Fruit fly (Drosophila melanogaster): ENCODE results near the gene CG12607.

CG12607 gene

dm6 chr3L:4412974-4413373 lies 33.4 kb upstream of the CG12607 start:
- no peak for TF ChIP-seq CG8478 (optimal IDR thresholded peaks at IDR 0.05)
- TF ChIP-seq CTCF (optimal IDR thresholded peaks at IDR 0.05) = no peak

dm6 chr3L:4413800-4414446 lies 32.5 kb upstream of the CG12607 start:
- no peak for TF ChIP-seq CTCF (optimal IDR thresholded peaks at IDR 0.05)

dm6 chr3L:4414579-4414978 lies 31.8 kb upstream of the CG12607 start:
- TF ChIP-seq CTCF (optimal IDR thresholded peaks at IDR 0.05) = no peak
- TF ChIP-seq CG8478 (optimal IDR thresholded peaks at IDR 0.05) = no peak

- TF ChIP-seq CG8478 (optimal IDR thresholded peaks at IDR 0.05) (no peak), CTCF (optimal IDR thresholded peaks at IDR 0.05) (no peak)
Measured at dm6 chr3L:4415326-4416274, 30.8 kb upstream of the CG12607 start.

- TF ChIP-seq CTCF (optimal IDR thresholded peaks at IDR 0.05) = no peak
- TF ChIP-seq CG8478 (optimal IDR thresholded peaks at IDR 0.05) = no peak
Measured at dm6 chr3L:4417068-4417467, 29.3 kb upstream of the CG12607 start.

- no peak for TF ChIP-seq CTCF (optimal IDR thresholded peaks at IDR 0.05)
- TF ChIP-seq CG8478 (optimal IDR thresholded peaks at IDR 0.05) = no peak
Measured at dm6 chr3L:4417543-4417942, 28.8 kb upstream of the CG12607 start.

- TF ChIP-seq CTCF (optimal IDR thresholded peaks at IDR 0.05) = no peak
Measured at dm6 chr3L:4421362-4421761, 25.0 kb upstream of the CG12607 start, which contains the start of gene CG15020. TSS of gene CG15020 (plus strand) at chr3L:4421662.

- TF ChIP-seq CG8478 (optimal IDR thresholded peaks at IDR 0.05) = no peak
- no peak for TF ChIP-seq CTCF (optimal IDR thresholded peaks at IDR 0.05)
Measured at dm6 chr3L:4426581-4426980, 19.8 kb upstream of the CG12607 start.

dm6 chr3L:4428918-4429546 lies 17.3 kb upstream of the CG12607 start, which contains the start of gene nAChRbeta1:
TSS of gene nAChRbeta1 (plus strand) at chr3L:4429349.
- TF ChIP-seq CTCF (optimal IDR thresholded peaks at IDR 0.05) = no peak
- TF ChIP-seq CG8478 (optimal IDR thresholded peaks at IDR 0.05) = no peak

dm6 chr3L:4430331-4430730 lies 16.0 kb upstream of the CG12607 start:
- TF ChIP-seq CG8478 (optimal IDR thresholded peaks at IDR 0.05) (no peak), CTCF (optimal IDR thresholded peaks at IDR 0.05) (no peak)

- TF ChIP-seq CTCF (optimal IDR thresholded peaks at IDR 0.05) (no peak), CG8478 (optimal IDR thresholded peaks at IDR 0.05) (no peak)
Measured at dm6 chr3L:4431111-4431730, 15.2 kb upstream of the CG12607 start.

- TF ChIP-seq CTCF (optimal IDR thresholded peaks at IDR 0.05) (no peak), CG8478 (optimal IDR thresholded peaks at IDR 0.05) (no peak)
Measured at dm6 chr3L:4436421-4436820, 10.0 kb upstream of the CG12607 start, which contains the start of gene CG15021. TSS of gene CG15021 (plus strand) at chr3L:4436721.

- TF ChIP-seq CTCF (optimal IDR thresholded peaks at IDR 0.05) = no peak
- TF ChIP-seq CG8478 (optimal IDR thresholded peaks at IDR 0.05) = no peak
Measured at dm6 chr3L:4440153-4440552, 6.2 kb upstream of the CG12607 start.

dm6 chr3L:4442168-4442567 lies 4.2 kb upstream of the CG12607 start:
- no peak for TF ChIP-seq CG8478 (optimal IDR thresholded peaks at IDR 0.05)
- TF ChIP-seq CTCF (optimal IDR thresholded peaks at IDR 0.05) = no peak

dm6 chr3L:4445824-4446223 lies 549 bp upstream of the CG12607 start:
- TF ChIP-seq CTCF (optimal IDR thresholded peaks at IDR 0.05) (no peak), CG8478 (optimal IDR thresholded peaks at IDR 0.05) (no peak)

Data from S2 (cell line).